Fruit fly (Drosophila melanogaster) whole organism, embryonic: ENCODE results near the gene CG17329.
A peak's percentile ranks its signal among the peaks of the same experiment; 100 is the strongest.

Source experiments
- Adf1 ChIP-seq: fragments of 200-800 bp; sonication (Bioruptor generic); IDR thresholded peaks from 2 replicates; pipeline ENCODE4 v1.3.6; 2022; ENCODE audit warnings: missing biosample characterization, missing genetic modification characterization
- Bdp1 ChIP-seq: fragments of 200-800 bp; sonication (Bioruptor generic); optimal IDR thresholded peaks from 3 replicates; lab custom pipeline; 2016; ENCODE audit warnings: missing biosample characterization, missing genetic modification characterization
- CG1024 ChIP-seq: fragments of 200-800 bp; sonication (Bioruptor generic); IDR thresholded peaks from 2 replicates; pipeline ENCODE4 v1.3.6; 2022; ENCODE audit warnings: missing biosample characterization, missing genetic modification characterization
- CG10267 ChIP-seq: fragments of 200-800 bp; sonication (Bioruptor generic); optimal IDR thresholded peaks from 2 replicates; lab custom pipeline; 2018; ENCODE audit warnings: missing biosample characterization, mild to moderate bottlenecking, missing genetic modification characterization, moderate library complexity
- CG10431 ChIP-seq: fragments of 200-800 bp; sonication (Bioruptor generic); optimal IDR thresholded peaks from 3 replicates; lab custom pipeline; 2018; ENCODE audit warnings: missing biosample characterization, mild to moderate bottlenecking, missing genetic modification characterization
- CG11723 ChIP-seq: fragments of 200-800 bp; sonication (Bioruptor generic); optimal IDR thresholded peaks from 2 replicates; lab custom pipeline; 2017; ENCODE audit warnings: missing biosample characterization, mild to moderate bottlenecking, missing genetic modification characterization
- CG13624 ChIP-seq: fragments of 200-800 bp; sonication (Bioruptor generic); optimal IDR thresholded peaks from 2 replicates; lab custom pipeline; 2016; ENCODE audit warnings: missing biosample characterization, missing genetic modification characterization
- CG14965 ChIP-seq: fragments of 200-800 bp; sonication (Bioruptor generic); optimal IDR thresholded peaks from 2 replicates; lab custom pipeline; 2016; ENCODE audit warnings: missing biosample characterization, missing genetic modification characterization, borderline replicate concordance
- CG17186 ChIP-seq: fragments of 200-800 bp; sonication (Bioruptor generic); optimal IDR thresholded peaks from 3 replicates; lab custom pipeline; 2017; ENCODE audit warnings: missing biosample characterization, missing genetic modification reagents, missing genetic modification characterization
- CG17385 ChIP-seq: fragments of 200-800 bp; sonication (Bioruptor generic); optimal IDR thresholded peaks from 3 replicates; lab custom pipeline; 2018; ENCODE audit warnings: missing biosample characterization, mild to moderate bottlenecking, missing genetic modification characterization
- CG18599 ChIP-seq: fragments of 200-800 bp; sonication (Bioruptor generic); optimal IDR thresholded peaks from 3 replicates; lab custom pipeline; 2017; ENCODE audit warnings: missing biosample characterization, missing genetic modification characterization, mild to moderate bottlenecking, moderate library complexity, missing genetic modification reagents
- CG31365 ChIP-seq: fragments of 200-800 bp; sonication (Bioruptor generic); optimal IDR thresholded peaks from 2 replicates; lab custom pipeline; 2018; ENCODE audit warnings: missing biosample characterization, mild to moderate bottlenecking, missing genetic modification characterization
- CG3163 ChIP-seq: fragments of 200-800 bp; sonication (Bioruptor generic); optimal IDR thresholded peaks from 3 replicates; lab custom pipeline; 2016; ENCODE audit warnings: missing biosample characterization, missing genetic modification characterization
- CG34376 ChIP-seq: fragments of 200-800 bp; sonication (Bioruptor generic); optimal IDR thresholded peaks from 2 replicates; lab custom pipeline; 2018; ENCODE audit warnings: missing biosample characterization, mild to moderate bottlenecking, missing genetic modification characterization
- CG3847 ChIP-seq: fragments of 200-800 bp; sonication (Bioruptor generic); IDR thresholded peaks from 2 replicates; pipeline ENCODE4 v1.3.6; 2022; ENCODE audit warnings: missing biosample characterization, missing genetic modification characterization
- CG43689 ChIP-seq: fragments of 200-800 bp; sonication (Bioruptor generic); IDR thresholded peaks from 2 replicates; pipeline ENCODE4 v1.3.6; 2022; ENCODE audit warnings: missing biosample characterization, missing genetic modification characterization
- CG4707 ChIP-seq: fragments of 200-800 bp; sonication (Bioruptor generic); optimal IDR thresholded peaks from 2 replicates; lab custom pipeline; 2018; ENCODE audit warnings: missing biosample characterization, mild to moderate bottlenecking, missing genetic modification characterization, moderate library complexity
- CG6654 ChIP-seq: fragments of 200-800 bp; sonication (Bioruptor generic); optimal IDR thresholded peaks from 2 replicates; lab custom pipeline; 2017; ENCODE audit warnings: missing biosample characterization, mild to moderate bottlenecking, missing genetic modification characterization
- CG6765 ChIP-seq: fragments of 200-800 bp; sonication (Bioruptor generic); optimal IDR thresholded peaks from 3 replicates; lab custom pipeline; 2017; ENCODE audit warnings: missing biosample characterization, mild to moderate bottlenecking, missing genetic modification characterization
- CG7357 ChIP-seq: fragments of 200-800 bp; sonication (Bioruptor generic); IDR thresholded peaks from 3 replicates; pipeline ENCODE4 v1.3.6; 2022; ENCODE audit warnings: missing biosample characterization, missing genetic modification characterization
- CG9437 ChIP-seq: fragments of 200-800 bp; sonication (Bioruptor generic); optimal IDR thresholded peaks from 2 replicates; lab custom pipeline; 2018; ENCODE audit warnings: missing biosample characterization, mild to moderate bottlenecking, missing genetic modification characterization
- CHES-1-like ChIP-seq: fragments of 200-800 bp; sonication (Bioruptor generic); optimal IDR thresholded peaks from 2 replicates; lab custom pipeline; 2016; ENCODE audit warnings: missing biosample characterization, missing genetic modification characterization
- CrebB ChIP-seq: fragments of 200-800 bp; sonication (Bioruptor generic); optimal IDR thresholded peaks from 3 replicates; lab custom pipeline; 2018; ENCODE audit warnings: missing biosample characterization, mild to moderate bottlenecking, missing genetic modification characterization
- D ChIP-seq, 2 experiments: fragments of 200-800 bp in 1 of 2; fragments of >200 bp in 1 of 2; sonication (Bioruptor generic) in 1 of 2; optimal IDR thresholded peaks; 2 replicates in 1 of 2; 3 replicates in 1 of 2; lab custom pipeline; 2017; ENCODE audit warnings: mild to moderate bottlenecking in 1 of 2, missing biosample characterization in 1 of 2, missing genetic modification characterization in 1 of 2, missing genetic modification reagents in 1 of 2
- D19B ChIP-seq: fragments of 200-800 bp; sonication (Bioruptor generic); optimal IDR thresholded peaks from 2 replicates; lab custom pipeline; 2017; ENCODE audit warnings: missing biosample characterization, mild to moderate bottlenecking, missing genetic modification characterization
- Dek ChIP-seq: fragments of 200-800 bp; sonication (Bioruptor generic); optimal IDR thresholded peaks from 3 replicates; lab custom pipeline; 2019; ENCODE audit warnings: missing biosample characterization, mild to moderate bottlenecking, missing genetic modification characterization, moderate library complexity
- Dp ChIP-seq: fragments of 200-800 bp; sonication (Bioruptor generic); optimal IDR thresholded peaks from 2 replicates; lab custom pipeline; 2018; ENCODE audit warnings: missing biosample characterization, mild to moderate bottlenecking, missing genetic modification characterization, moderate library complexity
- ERR ChIP-seq: fragments of 200-800 bp; sonication (Bioruptor generic); optimal IDR thresholded peaks from 2 replicates; lab custom pipeline; 2016; ENCODE audit warnings: missing biosample characterization, missing genetic modification characterization
- Ets65A ChIP-seq: fragments of 200-800 bp; sonication (Bioruptor generic); peaks from one replicate; lab custom pipeline; 2016; ENCODE audit warnings: missing biosample characterization, missing genetic modification characterization
- H15 ChIP-seq: fragments of 200-800 bp; sonication (Bioruptor generic); IDR thresholded peaks from 3 replicates; pipeline ENCODE4 v1.3.6; 2022; ENCODE audit warnings: missing biosample characterization, missing genetic modification characterization
- Hr78 ChIP-seq, 2 experiments: fragments of 200-800 bp in 1 of 2; fragments of >200 bp in 1 of 2; sonication (Bioruptor generic) in 1 of 2; optimal IDR thresholded peaks; 2 replicates each; lab custom pipeline; 2017 to 2019; ENCODE audit warnings: missing biosample characterization in 2 of 2, missing genetic modification characterization in 2 of 2, mild to moderate bottlenecking in 1 of 2, moderate library complexity in 1 of 2
- Trl ChIP-seq, 3 experiments: fragments of >200 bp in 2 of 3; fragments of 200-800 bp in 1 of 3; sonication (Bioruptor generic) in 1 of 3; optimal IDR thresholded peaks; 2 replicates in 1 of 3; 3 replicates in 2 of 3; lab custom pipeline; 2016 to 2017; ENCODE audit warnings: missing biosample characterization in 1 of 3, missing genetic modification characterization in 1 of 3
- br ChIP-seq: fragments of >200 bp; optimal IDR thresholded peaks from 2 replicates; lab custom pipeline; 2017
- croc ChIP-seq: fragments of 200-800 bp; sonication (Bioruptor generic); conservative IDR thresholded peaks from 3 replicates; pipeline ENCODE4 v1.3.6; 2022; ENCODE audit warnings: missing biosample characterization, missing genetic modification characterization
- da ChIP-seq: fragments of 200-800 bp; sonication (Bioruptor generic); optimal IDR thresholded peaks from 2 replicates; lab custom pipeline; 2016; ENCODE audit warnings: missing biosample characterization, missing genetic modification characterization
- dm ChIP-seq: fragments of 200-800 bp; sonication (Bioruptor generic); optimal IDR thresholded peaks from 3 replicates; lab custom pipeline; 2016; ENCODE audit warnings: missing biosample characterization, missing genetic modification characterization
- emc ChIP-seq: fragments of 200-800 bp; sonication (Bioruptor generic); optimal IDR thresholded peaks from 2 replicates; lab custom pipeline; 2016; ENCODE audit warnings: missing biosample characterization, missing genetic modification characterization
- her ChIP-seq: fragments of 200-800 bp; sonication (Bioruptor generic); optimal IDR thresholded peaks from 2 replicates; lab custom pipeline; 2016; ENCODE audit warnings: missing biosample characterization, missing genetic modification characterization
- hth ChIP-seq: fragments of >200 bp; optimal IDR thresholded peaks from 2 replicates; lab custom pipeline; 2017; ENCODE audit warnings: inconsistent platforms
- pb ChIP-seq: fragments of 200-800 bp; sonication (Bioruptor generic); optimal IDR thresholded peaks from 3 replicates; lab custom pipeline; 2016; ENCODE audit warnings: missing biosample characterization, missing genetic modification characterization
- pfk ChIP-seq: fragments of 200-800 bp; sonication (Bioruptor generic); optimal IDR thresholded peaks from 2 replicates; lab custom pipeline; 2018; ENCODE audit warnings: missing biosample characterization, mild to moderate bottlenecking, missing genetic modification characterization, moderate library complexity
- pnt ChIP-seq: fragments of 200-800 bp; sonication (Bioruptor generic); optimal IDR thresholded peaks from 3 replicates; lab custom pipeline; 2016; ENCODE audit warnings: missing biosample characterization, missing genetic modification characterization
- pros ChIP-seq: fragments of 200-800 bp; sonication (Bioruptor generic); optimal IDR thresholded peaks from 3 replicates; lab custom pipeline; 2019; ENCODE audit warnings: missing biosample characterization, mild to moderate bottlenecking, missing genetic modification characterization, moderate library complexity
- repo ChIP-seq: fragments of 200-800 bp; sonication (Bioruptor generic); optimal IDR thresholded peaks from 2 replicates; lab custom pipeline; 2016; ENCODE audit warnings: missing biosample characterization, missing genetic modification characterization
- sim ChIP-seq: fragments of 200-800 bp; sonication (Bioruptor generic); IDR thresholded peaks from 2 replicates; pipeline ENCODE4 v1.3.6; 2022; ENCODE audit warnings: missing biosample characterization, missing genetic modification characterization
- tgo ChIP-seq: fragments of 200-800 bp; sonication (Bioruptor generic); IDR thresholded peaks from 3 replicates; pipeline ENCODE4 v1.3.6; 2022; ENCODE audit warnings: missing biosample characterization, missing genetic modification characterization
- tin ChIP-seq: fragments of 200-800 bp; sonication (Bioruptor generic); optimal IDR thresholded peaks from 3 replicates; lab custom pipeline; 2016; ENCODE audit warnings: missing biosample characterization, missing genetic modification characterization
- unpg ChIP-seq: fragments of 200-800 bp; sonication (Bioruptor generic); optimal IDR thresholded peaks from 3 replicates; lab custom pipeline; 2018; ENCODE audit warnings: missing biosample characterization, mild to moderate bottlenecking, missing genetic modification characterization, moderate library complexity
- zfh1 ChIP-seq: fragments of 200-800 bp; sonication (Bioruptor generic); IDR thresholded peaks from 3 replicates; pipeline ENCODE4 v1.3.6; 2022; ENCODE audit warnings: missing biosample characterization, missing genetic modification characterization

The CG17329 gene

dm6 chr2L:16269232-16270134 is 21.6 kb upstream of the CG17329 start (continued):
- TF ChIP-seq unpg = peak; percentile 71
- peak; percentile 99 for TF ChIP-seq dm (GFP tag; lab: Kevin White, UChicago)
- TF ChIP-seq Ets65A = no peak
- no peak for TF ChIP-seq pnt
- no peak for TF ChIP-seq hth (lab: Kevin White, UChicago)
- peak; percentile 17 for TF ChIP-seq CG14965 (GFP tag; lab: Kevin White, UChicago)
- TF ChIP-seq Trl (optimal IDR thresholded peaks at IDR 0.05; lab: Kevin White, UChicago) = peak; percentile 94 to 100
- peak; percentile 82 for TF ChIP-seq Trl (GFP tag; optimal IDR thresholded peaks at IDR 0.05; lab: Kevin White, UChicago)
- TF ChIP-seq repo = peak; percentile 21
- TF ChIP-seq H15 = no peak
- no peak for TF ChIP-seq sim (GFP tag; lab: Robert Waterston, UW)
- peak; percentile 98 for TF ChIP-seq pros (GFP tag; lab: Kevin White, UChicago)
- peak; percentile 35 for TF ChIP-seq CG3163 (GFP tag; lab: Kevin White, UChicago)
- peak; percentile 49 for TF ChIP-seq Dek
- TF ChIP-seq CG7357 (GFP tag; lab: Robert Waterston, UW) = no peak
- no peak for TF ChIP-seq CG43689 (GFP tag; lab: Robert Waterston, UW)
- TF ChIP-seq CG11723 (GFP tag; lab: Kevin White, UChicago) = peak; percentile 77
- no peak for TF ChIP-seq CG6654 (GFP tag; lab: Kevin White, UChicago)
- TF ChIP-seq CG1024 = no peak
- TF ChIP-seq emc (GFP tag; lab: Kevin White, UChicago) = no peak
- TF ChIP-seq her (GFP tag; lab: Kevin White, UChicago) = peak; percentile 74
- TF ChIP-seq Dp (GFP tag; lab: Kevin White, UChicago) = peak; percentile 24
- TF ChIP-seq ERR = peak; percentile 43
- peak; percentile 32 for TF ChIP-seq CG17186 (GFP tag; lab: Kevin White, UChicago)
- no peak for TF ChIP-seq Bdp1 (GFP tag; lab: Kevin White, UChicago)
- TF ChIP-seq CG9437 (GFP tag; lab: Kevin White, UChicago) = peak; percentile 66
- no peak for TF ChIP-seq tin (GFP tag; lab: Kevin White, UChicago)
- TF ChIP-seq pfk (GFP tag; lab: Kevin White, UChicago) = peak; percentile 100
- TF ChIP-seq CG6765 (GFP tag; lab: Kevin White, UChicago) = peak; percentile 97
- TF ChIP-seq da (GFP tag; lab: Kevin White, UChicago) = no peak
- TF ChIP-seq CG31365 (tag; lab: Kevin White, UChicago) = peak; percentile 88
- TF ChIP-seq CG4707 (GFP tag; lab: Kevin White, UChicago) = peak; percentile 87
- TF ChIP-seq D19B = peak; percentile 15
- TF ChIP-seq CG10431 (GFP tag; lab: Kevin White, UChicago) = peak; percentile 93
- no peak for TF ChIP-seq zfh1 (GFP tag; lab: Robert Waterston, UW)
- TF ChIP-seq CG13624 = peak; percentile 80
- no peak for TF ChIP-seq tgo
- peak; percentile 99 for TF ChIP-seq CG34376 (GFP tag; lab: Kevin White, UChicago)
- TF ChIP-seq pb (GFP tag; lab: Kevin White, UChicago) = peak; percentile 72
- TF ChIP-seq CG17385 (GFP tag; lab: Kevin White, UChicago) = peak; percentile 87
- peak in 1 of 2 experiments; percentile 13 for TF ChIP-seq Hr78 (GFP tag; optimal IDR thresholded peaks at IDR 0.05; lab: Kevin White, UChicago)
- peak; percentile 21 for TF ChIP-seq CHES-1-like (GFP tag; lab: Kevin White, UChicago)
- TF ChIP-seq croc (GFP tag; lab: Robert Waterston, UW) = no peak
- TF ChIP-seq D (optimal IDR thresholded peaks at IDR 0.05; lab: Kevin White, UChicago) = peak; percentile 87
- peak; percentile 54 for TF ChIP-seq D (GFP tag; optimal IDR thresholded peaks at IDR 0.05; lab: Kevin White, UChicago)
- TF ChIP-seq CG3847 (GFP tag; lab: Robert Waterston, UW) = no peak
- TF ChIP-seq CrebB = peak; percentile 94
- peak; percentile 90 for TF ChIP-seq CG18599 (GFP tag; lab: Kevin White, UChicago)
- no peak for TF ChIP-seq br (lab: Kevin White, UChicago)
- no peak for TF ChIP-seq Adf1 (GFP tag; lab: Robert Waterston, UW)
- peak; percentile 64 for TF ChIP-seq CG10267 (tag; lab: Kevin White, UChicago)
